Worm (Caenorhabditis elegans): ENCODE data around the gene R10D12.7.

Gene R10D12.7

ce11 chrV:13986823-13987222 is 37.0 kb downstream of the R10D12.7 start (continued):
- TF ChIP-seq jun-1 (tag; optimal IDR thresholded peaks at IDR 0.05) (peak; percentile 30), mml-1 (tag; optimal IDR thresholded peaks at IDR 0.05) (no peak), pqm-1 (tag; optimal IDR thresholded peaks at IDR 0.05) (peak; percentile 47), ceh-9 (tag; optimal IDR thresholded peaks at IDR 0.05) (no peak), fkh-2 (tag; optimal IDR thresholded peaks at IDR 0.05) (no peak), nhr-11 (tag; optimal IDR thresholded peaks at IDR 0.05) (no peak), fkh-10 (GFP tag; optimal IDR thresholded peaks at IDR 0.05) (no peak), egl-27 (tag; optimal IDR thresholded peaks at IDR 0.05) (no peak), lin-15B (tag; optimal IDR thresholded peaks at IDR 0.05) (no peak), lsy-12 (tag; optimal IDR thresholded peaks at IDR 0.05) (peak; percentile 45), elt-2 (tag; optimal IDR thresholded peaks at IDR 0.05) (peak; percentile 96), nhr-67 (tag; optimal IDR thresholded peaks at IDR 0.05) (no peak)

ce11 chrV:13992485-13992884 is 42.6 kb downstream of the R10D12.7 start, which contains the start of gene droe-4:
TSS of gene droe-4 (plus strand) at chrV:13992656.
- TF ChIP-seq nhr-12 (tag; optimal IDR thresholded peaks at IDR 0.05): no peak
- TF ChIP-seq lin-15B (tag; optimal IDR thresholded peaks at IDR 0.05): no peak
- TF ChIP-seq ztf-4 (tag; optimal IDR thresholded peaks at IDR 0.05): no peak
- TF ChIP-seq tbx-2 (tag; optimal IDR thresholded peaks at IDR 0.05): no peak
- TF ChIP-seq nhr-67 (tag; optimal IDR thresholded peaks at IDR 0.05): no peak
- no peak for TF ChIP-seq ceh-9 (tag; optimal IDR thresholded peaks at IDR 0.05)
- TF ChIP-seq hmg-11 (tag; optimal IDR thresholded peaks at IDR 0.05): no peak
- no peak for TF ChIP-seq nhr-23 (tag; optimal IDR thresholded peaks at IDR 0.05)
- TF ChIP-seq lin-39 (tag; optimal IDR thresholded peaks at IDR 0.05): no peak
- TF ChIP-seq nfya-1 (tag; optimal IDR thresholded peaks at IDR 0.05; ENCODE audit: insufficient read depth): no peak
- no peak for TF ChIP-seq skn-1 (tag; optimal IDR thresholded peaks at IDR 0.05)
- no peak for TF ChIP-seq ceh-28 (tag; optimal IDR thresholded peaks at IDR 0.05)
- TF ChIP-seq jun-1 (tag; optimal IDR thresholded peaks at IDR 0.05): no peak
- TF ChIP-seq elt-3 (tag; optimal IDR thresholded peaks at IDR 0.05): no peak
- no peak for TF ChIP-seq sea-2 (GFP tag; optimal IDR thresholded peaks at IDR 0.05)
- no peak for TF ChIP-seq egl-27 (tag; optimal IDR thresholded peaks at IDR 0.05)

- TF ChIP-seq eor-1 (tag; optimal IDR thresholded peaks at IDR 0.05) (no peak), aly-2 (tag; optimal IDR thresholded peaks at IDR 0.05) (no peak), nhr-77 (tag; optimal IDR thresholded peaks at IDR 0.05) (no peak), egl-5 (tag; optimal IDR thresholded peaks at IDR 0.05) (no peak), R02D3.7 (tag; optimal IDR thresholded peaks at IDR 0.05) (no peak), nhr-25 (tag; optimal IDR thresholded peaks at IDR 0.05) (no peak), elt-3 (tag; optimal IDR thresholded peaks at IDR 0.05) (no peak), ztf-4 (tag; optimal IDR thresholded peaks at IDR 0.05) (no peak), nhr-76 (tag; optimal IDR thresholded peaks at IDR 0.05) (no peak), mdl-1 (tag; optimal IDR thresholded peaks at IDR 0.05) (no peak), mml-1 (tag; optimal IDR thresholded peaks at IDR 0.05) (no peak), ceh-9 (tag; optimal IDR thresholded peaks at IDR 0.05) (no peak)
These were observed 43.6 kb downstream of the R10D12.7 start for ce11 chrV:13993478-13993877.

Measured in whole organism, L3 larva.